Worm (Caenorhabditis elegans): ENCODE results near the gene ftt-2.

The ftt-2 gene

ce11 chrX:11605214-11605765 lies at the start of gene ftt-2:
Gene ftt-2, minus strand, starts transcription at chrX:11605419.
- TF ChIP-seq ceh-20 (GFP tag; IDR thresholded peaks at IDR 0.05) (no peak), pha-4 (GFP tag; IDR thresholded peaks at IDR 0.05) (no peak), pha-4 (tag; optimal IDR thresholded peaks at IDR 0.05) (no peak), aly-2 (tag; optimal IDR thresholded peaks at IDR 0.05) (no peak), aha-1 (tag) (peak; percentile 94), rbr-2 (tag; optimal IDR thresholded peaks at IDR 0.05) (no peak), ama-1 (optimal IDR thresholded peaks at IDR 0.05) (peak; percentile 81), nhr-6 (tag; optimal IDR thresholded peaks at IDR 0.05) (peak; percentile 27), ztf-7 (tag; optimal IDR thresholded peaks at IDR 0.05) (peak; percentile 2)

ce11 chrX:11650751-11651150 lies 45.5 kb upstream of the ftt-2 start, which contains the start of gene cutl-11:
Gene cutl-11, minus strand, starts transcription at chrX:11650851.
- TF ChIP-seq unc-130 (GFP tag; optimal IDR thresholded peaks at IDR 0.05) (no peak), nhr-237 (tag; optimal IDR thresholded peaks at IDR 0.05) (no peak), madf-5 (GFP tag; IDR thresholded peaks at IDR 0.05) (no peak)

DNA sequence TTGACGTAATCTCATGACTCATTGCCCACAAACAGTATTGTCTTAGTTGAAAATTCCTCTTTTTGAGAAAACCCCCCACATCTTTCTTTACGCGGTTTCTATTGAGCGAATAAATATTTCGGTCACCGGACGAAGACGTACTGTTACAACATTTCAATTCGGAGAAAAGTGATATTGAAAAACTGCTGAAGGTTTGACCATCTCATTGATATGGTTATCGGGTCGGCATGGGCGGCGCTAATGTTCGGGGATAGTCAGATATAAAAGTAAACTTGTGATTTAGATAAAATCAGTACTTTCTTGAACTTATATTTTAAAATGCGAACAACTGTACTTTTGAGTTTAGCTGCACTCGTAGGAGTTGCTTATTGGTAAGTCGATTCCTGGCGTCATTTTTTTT lies 41.9 kb upstream of the ftt-2 start, which contains the start of gene T04F8.8:
Gene T04F8.8 (plus strand): TSS at position 301 of the 400 bp plus-strand sequence.
- TF ChIP-seq nhr-41 (GFP tag; IDR thresholded peaks at IDR 0.05) (no peak), aha-1 (tag) (peak; percentile 67)

ce11 chrX:11645517-11645916 lies 40.3 kb upstream of the ftt-2 start:
- TF ChIP-seq lin-13 (GFP tag; optimal IDR thresholded peaks at IDR 0.05) (no peak), mdl-1 (tag; optimal IDR thresholded peaks at IDR 0.05) (no peak), pha-4 (GFP tag; IDR thresholded peaks at IDR 0.05) (peak; percentile 77; the same call in 1 of the 2 replicates), pha-4 (tag; optimal IDR thresholded peaks at IDR 0.05) (no peak), zip-2 (tag; optimal IDR thresholded peaks at IDR 0.05) (no peak), saeg-2 (GFP tag; IDR thresholded peaks at IDR 0.05) (no peak), F10B5.3 (tag; optimal IDR thresholded peaks at IDR 0.05) (no peak), spr-1 (tag; optimal IDR thresholded peaks at IDR 0.05) (peak; percentile 3), jun-1 (tag; optimal IDR thresholded peaks at IDR 0.05) (no peak), daf-8 (GFP tag; IDR thresholded peaks at IDR 0.05) (0 out of 2 replicates have a peak, but pooled peaks have one; percentile 54), egl-27 (tag; optimal IDR thresholded peaks at IDR 0.05) (no peak), ces-1 (GFP tag; optimal IDR thresholded peaks at IDR 0.05) (no peak), nhr-102 (tag; optimal IDR thresholded peaks at IDR 0.05) (peak; percentile 54), egl-43 (GFP tag; IDR thresholded peaks at IDR 0.05) (peak; percentile 88), unc-39 (tag; optimal IDR thresholded peaks at IDR 0.05) (no peak), ztf-7 (tag; optimal IDR thresholded peaks at IDR 0.05) (no peak), gei-8 (GFP tag; optimal IDR thresholded peaks at IDR 0.05) (no peak), snpc-1.2 (GFP tag; IDR thresholded peaks at IDR 0.05) (no peak; the same call in 1 of the 2 replicates), pqm-1 (tag; optimal IDR thresholded peaks at IDR 0.05) (no peak), php-3 (GFP tag; IDR thresholded peaks at IDR 0.05) (peak; percentile 33; the same call in 1 of the 2 replicates), lin-15B (tag; optimal IDR thresholded peaks at IDR 0.05) (no peak), dmd-8 (GFP tag; IDR thresholded peaks at IDR 0.05) (peak; percentile 73; the same call in 1 of the 2 replicates), nhr-28 (tag; optimal IDR thresholded peaks at IDR 0.05) (peak; percentile 44), ama-1 (optimal IDR thresholded peaks at IDR 0.05) (no peak), madf-5 (GFP tag; IDR thresholded peaks at IDR 0.05) (0 out of 4 replicates have a peak, but pooled peaks have one; percentile 14 to 76), nhr-48 (tag; optimal IDR thresholded peaks at IDR 0.05) (peak; percentile 35), dpl-1 (GFP tag; optimal IDR thresholded peaks at IDR 0.05) (no peak), hlh-30 (tag; optimal IDR thresholded peaks at IDR 0.05; ENCODE audit: insufficient read depth) (peak; percentile 41), hmg-1.1 (GFP tag; IDR thresholded peaks at IDR 0.05) (peak; percentile 67), T20F7.1 (GFP tag; optimal IDR thresholded peaks at IDR 0.05) (no peak), D1046.2 (GFP tag; IDR thresholded peaks at IDR 0.05) (0 out of 2 replicates have a peak, but pooled peaks have one; percentile 76), cey-2 (tag; optimal IDR thresholded peaks at IDR 0.05; ENCODE audit: borderline replicate concordance, insufficient read depth) (no peak), mdt-29 (GFP tag; IDR thresholded peaks at IDR 0.05) (no peak; the same call in 1 of the 2 replicates), tra-1 (GFP tag; IDR thresholded peaks at IDR 0.05) (peak; percentile 57; the same call in 1 of the 2 replicates), fos-1 (tag; optimal IDR thresholded peaks at IDR 0.05) (no peak), lin-39 (tag; optimal IDR thresholded peaks at IDR 0.05) (no peak), lin-29 (GFP tag; IDR thresholded peaks at IDR 0.05) (no peak)

Data from whole organism, L4 larva.